Worm (Caenorhabditis elegans): ENCODE results near the gene C39B10.4.

Gene C39B10.4

ce11 chrX:10406203-10406602 is 38.6 kb upstream of the C39B10.4 start, which contains the start of gene gur-3:
gur-3 (minus strand) TSS chrX:10406303.
- no peak for TF ChIP-seq attf-4 (tag; optimal IDR thresholded peaks at IDR 0.05)
- no peak for TF ChIP-seq zip-2 (tag; optimal IDR thresholded peaks at IDR 0.05)
- TF ChIP-seq ztf-7 (tag; optimal IDR thresholded peaks at IDR 0.05): no peak
- TF ChIP-seq ceh-62 (tag; optimal IDR thresholded peaks at IDR 0.05): no peak
- no peak for TF ChIP-seq lir-3 (tag; optimal IDR thresholded peaks at IDR 0.05)
- TF ChIP-seq dpl-1 (GFP tag; optimal IDR thresholded peaks at IDR 0.05): no peak
- TF ChIP-seq pha-4 (GFP tag; IDR thresholded peaks at IDR 0.05): no peak
- no peak for TF ChIP-seq pha-4 (tag; optimal IDR thresholded peaks at IDR 0.05)
- TF ChIP-seq dmd-8 (GFP tag; IDR thresholded peaks at IDR 0.05): no peak
- TF ChIP-seq nhr-10 (tag; optimal IDR thresholded peaks at IDR 0.05): no peak
- no peak for TF ChIP-seq daf-19 (GFP tag; conservative IDR thresholded peaks at IDR 0.05)
- TF ChIP-seq ceh-82 (tag; optimal IDR thresholded peaks at IDR 0.05): no peak
- no peak for TF ChIP-seq Y105C5A.15 (GFP tag; IDR thresholded peaks at IDR 0.05)
- TF ChIP-seq lim-7 (GFP tag; IDR thresholded peaks at IDR 0.05): no peak
- no peak for TF ChIP-seq Y48G9A.11 (GFP tag; IDR thresholded peaks at IDR 0.05)
- TF ChIP-seq duxl-1 (tag; optimal IDR thresholded peaks at IDR 0.05; ENCODE audit: poor library complexity): no peak
- no peak for TF ChIP-seq Y75B8A.6 (GFP tag; IDR thresholded peaks at IDR 0.05)

DNA sequence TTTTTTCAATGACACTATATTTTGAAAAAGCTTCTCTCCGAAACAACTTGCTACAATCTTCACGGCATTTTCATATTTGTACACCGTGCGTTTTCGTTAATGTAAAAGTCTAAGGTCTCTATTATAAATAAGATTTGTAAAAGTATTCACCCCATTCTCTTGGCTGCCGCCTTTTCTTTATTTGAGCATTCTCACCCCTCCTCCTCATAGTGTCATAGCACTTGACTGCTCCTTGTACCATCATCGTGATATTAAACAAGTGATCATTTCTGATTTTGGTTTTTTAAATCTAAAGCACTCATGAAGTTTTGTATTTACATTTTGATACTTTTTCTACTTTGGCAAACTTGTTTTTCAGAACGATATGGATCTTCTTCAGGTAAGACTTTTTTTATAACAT is 38.0 kb upstream of the C39B10.4 start, which contains the start of gene ZC504.1:
Gene ZC504.1, plus strand, starts transcription at position 301 of the 400 bp plus-strand sequence.
- TF ChIP-seq arid-1 (GFP tag; conservative IDR thresholded peaks at IDR 0.05) (no peak), lim-7 (GFP tag; IDR thresholded peaks at IDR 0.05) (no peak), ztf-11 (tag; optimal IDR thresholded peaks at IDR 0.05) (no peak), Y105C5A.15 (GFP tag; IDR thresholded peaks at IDR 0.05) (no peak), spr-1 (tag; optimal IDR thresholded peaks at IDR 0.05) (no peak), hlh-11 (tag; optimal IDR thresholded peaks at IDR 0.05) (no peak), ctbp-1 (GFP tag; IDR thresholded peaks at IDR 0.05) (no peak), fos-1 (tag; optimal IDR thresholded peaks at IDR 0.05) (no peak), mxl-2 (GFP tag; conservative IDR thresholded peaks at IDR 0.05) (no peak), gei-8 (GFP tag; optimal IDR thresholded peaks at IDR 0.05) (no peak), sdz-12 (GFP tag; optimal IDR thresholded peaks at IDR 0.05) (no peak), madf-5 (GFP tag; IDR thresholded peaks at IDR 0.05) (no peak), nhr-48 (tag; optimal IDR thresholded peaks at IDR 0.05) (no peak), tra-1 (GFP tag; IDR thresholded peaks at IDR 0.05) (no peak), F44E2.7 (GFP tag; IDR thresholded peaks at IDR 0.05) (no peak)

ce11 chrX:10410539-10410938 is 34.3 kb upstream of the C39B10.4 start:
- no peak for TF ChIP-seq lin-38 (GFP tag; IDR thresholded peaks at IDR 0.05)
- TF ChIP-seq unc-39 (tag; optimal IDR thresholded peaks at IDR 0.05): no peak
- no peak for TF ChIP-seq dmd-8 (GFP tag; IDR thresholded peaks at IDR 0.05)
- TF ChIP-seq arid-1 (GFP tag; conservative IDR thresholded peaks at IDR 0.05): no peak
- TF ChIP-seq F44E2.7 (GFP tag; IDR thresholded peaks at IDR 0.05): no peak
- TF ChIP-seq daf-19 (GFP tag; conservative IDR thresholded peaks at IDR 0.05): no peak
- no peak for TF ChIP-seq nhr-111 (GFP tag; optimal IDR thresholded peaks at IDR 0.05)
- TF ChIP-seq fkh-10 (GFP tag; optimal IDR thresholded peaks at IDR 0.05): no peak
- no peak for TF ChIP-seq Y75B8A.6 (GFP tag; IDR thresholded peaks at IDR 0.05)
- TF ChIP-seq mes-2 (tag; optimal IDR thresholded peaks at IDR 0.05; ENCODE audit: poor library complexity, severe bottlenecking): no peak
- no peak for TF ChIP-seq F26F4.8 (GFP tag; conservative IDR thresholded peaks at IDR 0.05)
- TF ChIP-seq dmd-6 (GFP tag; IDR thresholded peaks at IDR 0.05): no peak
- no peak for TF ChIP-seq dmd-9 (GFP tag; IDR thresholded peaks at IDR 0.05)
- no peak for TF ChIP-seq fos-1 (tag; optimal IDR thresholded peaks at IDR 0.05)
- TF ChIP-seq daf-8 (GFP tag; IDR thresholded peaks at IDR 0.05): no peak
- no peak for TF ChIP-seq hlh-30 (tag; optimal IDR thresholded peaks at IDR 0.05; ENCODE audit: insufficient read depth)
- no peak for TF ChIP-seq cey-2 (tag; optimal IDR thresholded peaks at IDR 0.05; ENCODE audit: borderline replicate concordance, insufficient read depth)

Measured in whole organism, L4 larva.